Worm (Caenorhabditis elegans) whole organism, L1 larva: Measurements from ENCODE around the gene pbo-4.

Experiments
- alr-1 ChIP-seq: fragments of 200-800 bp; sonication (Bioruptor generic); optimal IDR thresholded peaks from 2 replicates; lab custom pipeline; 2018; ENCODE audit warnings: borderline replicate concordance, mild to moderate bottlenecking, missing genetic modification characterization, missing compliant biosample characterization
- elt-3 ChIP-seq, 6 experiments: fragments of 150-350 bp in 1 of 6; sonication (generic microtip); optimal IDR thresholded peaks; 2 replicates each; lab custom pipeline; 2017 to 2018; ENCODE audit warnings: missing biosample characterization in 6 of 6, missing genetic modification characterization in 6 of 6, inconsistent platforms in 1 of 6
- lin-39 ChIP-seq: fragments of 150-350 bp; optimal IDR thresholded peaks from 2 replicates; lab custom pipeline; 2014; ENCODE audit warnings: missing biosample characterization, missing genetic modification reagents, missing genetic modification characterization
- mdl-1 ChIP-seq, 2 experiments: fragments of 150-350 bp; optimal IDR thresholded peaks; 2 replicates each; lab custom pipeline; 2014 to 2017; ENCODE audit warnings: missing biosample characterization in 2 of 2, missing genetic modification characterization in 2 of 2, inconsistent platforms in 1 of 2
- nhr-12 ChIP-seq: sonication (generic microtip); optimal IDR thresholded peaks from 2 replicates; lab custom pipeline; 2017; ENCODE audit warnings: missing biosample characterization, missing genetic modification characterization
- nhr-19 ChIP-seq: fragments of 200-800 bp; sonication (Bioruptor generic); conservative IDR thresholded peaks from 2 replicates; pipeline ENCODE4 v1.3.6; 2022; ENCODE audit warnings: missing genetic modification characterization, missing compliant biosample characterization
- snpc-4 ChIP-seq: fragments of 150-350 bp; optimal IDR thresholded peaks from 2 replicates; lab custom pipeline; 2014; ENCODE audit warnings: missing biosample characterization, missing genetic modification characterization
- unc-130 ChIP-seq: fragments of 150-350 bp; optimal IDR thresholded peaks from 2 replicates; lab custom pipeline; 2017; ENCODE audit warnings: missing biosample characterization, missing genetic modification characterization, inconsistent platforms
- xbp-1 ChIP-seq: sonication (generic microtip); optimal IDR thresholded peaks from 2 replicates; lab custom pipeline; 2016; ENCODE audit warnings: missing genetic modification characterization, missing compliant biosample characterization

DNA sequence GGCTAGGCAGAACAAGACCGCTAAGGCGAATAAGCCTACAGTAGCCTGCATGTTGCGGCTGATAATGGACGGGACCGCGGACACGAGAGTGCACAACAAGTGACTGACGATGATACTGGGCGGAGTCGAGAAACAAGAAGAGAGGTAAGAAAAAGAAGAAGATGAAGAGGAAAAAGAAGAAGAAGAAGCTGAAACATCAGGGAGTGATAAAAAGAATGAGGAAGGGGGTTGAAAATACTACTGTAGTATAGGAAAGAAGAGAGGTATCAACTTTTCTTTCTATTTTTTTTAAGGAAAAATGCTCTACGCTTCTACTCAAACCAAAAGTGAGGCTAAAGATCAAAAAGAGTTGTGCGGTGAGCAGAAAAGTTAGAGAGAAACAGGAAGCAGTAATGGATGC lies 5.1 kb upstream of the pbo-4 start, which contains the start of gene T21B6.3:
- no peak for TF ChIP-seq mdl-1 (tag; optimal IDR thresholded peaks at IDR 0.05; lab: Kevin White, UChicago)
- TF ChIP-seq lin-39: no peak
- TF ChIP-seq alr-1: no peak
- no peak for TF ChIP-seq nhr-12
- no peak for TF ChIP-seq nhr-19
- no peak for TF ChIP-seq snpc-4
- no peak for TF ChIP-seq unc-130 (tag; lab: Kevin White, UChicago)
- TF ChIP-seq elt-3 (tag; optimal IDR thresholded peaks at IDR 0.05; lab: Kevin White, UChicago): no peak
- no peak for TF ChIP-seq xbp-1 (tag; lab: Kevin White, UChicago)
